Worm (Caenorhabditis elegans) whole organism, L4/young adult: ENCODE results near the gene sid-2.

Experiments
- W03F9.2 ChIP-seq: fragments of 150-350 bp; optimal IDR thresholded peaks from 2 replicates; lab custom pipeline; 2014; ENCODE audit warnings: missing biosample characterization, missing genetic modification characterization
- him-1 ChIP-seq: sonication (generic microtip); optimal IDR thresholded peaks from 2 replicates; lab custom pipeline; 2016; ENCODE audit warnings: missing genotype, missing genetic modification reagents, missing genetic modification characterization, missing compliant biosample characterization

DNA sequence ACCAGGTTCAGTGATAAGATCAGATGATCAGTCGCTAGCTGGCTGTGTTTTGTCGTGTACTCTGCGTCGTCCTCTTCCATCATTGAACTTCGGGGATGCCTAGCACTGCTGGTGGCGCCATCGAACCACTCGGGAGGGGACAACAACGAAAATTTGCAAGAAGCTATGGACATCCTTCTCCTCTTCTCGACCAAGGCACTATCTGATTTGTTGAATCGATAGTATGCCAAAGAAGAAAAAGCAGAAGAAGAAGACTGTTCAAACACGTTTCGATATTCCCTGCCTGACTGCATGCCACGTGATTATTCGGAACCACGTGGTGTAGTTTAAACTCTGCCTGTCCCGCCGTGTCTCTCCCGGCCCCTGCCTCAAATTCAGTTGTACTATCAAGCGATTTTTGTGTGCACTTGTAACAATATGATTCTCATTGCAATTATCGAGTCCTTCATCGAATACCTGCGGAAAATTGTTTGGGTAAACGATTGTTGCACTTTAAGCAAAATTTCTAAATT lies 40.1 kb downstream of the sid-2 start:
- TF ChIP-seq W03F9.2 (tag; lab: Kevin White, UChicago) (no peak), him-1 (tag; lab: Kevin White, UChicago) (no peak)
